Fruit fly (Drosophila melanogaster) whole organism, prepupa: Measurements from ENCODE around the gene phr6-4.

Source experiments
- CG10669 ChIP-seq: fragments of 200-800 bp; sonication (Bioruptor generic); optimal IDR thresholded peaks from 3 replicates; lab custom pipeline; 2018; ENCODE audit warnings: missing biosample characterization, mild to moderate bottlenecking, missing genetic modification characterization, moderate library complexity
- CG15336 ChIP-seq: fragments of 200-800 bp; sonication (Bioruptor generic); IDR thresholded peaks from 2 replicates; pipeline ENCODE4 v1.3.6; 2022; ENCODE audit warnings: missing biosample characterization, missing genetic modification characterization
- CG16779 ChIP-seq: fragments of 200-800 bp; sonication (Bioruptor generic); optimal IDR thresholded peaks from 3 replicates; lab custom pipeline; 2017; ENCODE audit warnings: missing biosample characterization, mild to moderate bottlenecking, missing genetic modification characterization
- CG4318 ChIP-seq: fragments of 200-800 bp; sonication (Bioruptor generic); optimal IDR thresholded peaks from 3 replicates; lab custom pipeline; 2017; ENCODE audit warnings: missing biosample characterization, mild to moderate bottlenecking, missing genetic modification characterization
- CG9139 ChIP-seq: fragments of 200-800 bp; sonication (Bioruptor generic); optimal IDR thresholded peaks from 3 replicates; lab custom pipeline; 2017; ENCODE audit warnings: missing biosample characterization, mild to moderate bottlenecking, missing genetic modification characterization
- Hr39 ChIP-seq: fragments of 200-800 bp; sonication (Bioruptor generic); optimal IDR thresholded peaks from 2 replicates; lab custom pipeline; 2016; ENCODE audit warnings: missing biosample characterization, missing genetic modification characterization
- pdm3 ChIP-seq: fragments of 200-800 bp; sonication (Bioruptor generic); optimal IDR thresholded peaks from 3 replicates; lab custom pipeline; 2016; ENCODE audit warnings: missing biosample characterization, missing genetic modification characterization
- topi ChIP-seq: fragments of 200-800 bp; sonication (Bioruptor generic); optimal IDR thresholded peaks from 3 replicates; lab custom pipeline; 2016; ENCODE audit warnings: missing biosample characterization, missing genetic modification characterization

- TF ChIP-seq CG16779 (tag; lab: Kevin White, UChicago) = peak; percentile 89
- peak; percentile 94 for TF ChIP-seq topi (GFP tag; lab: Kevin White, UChicago)
- peak; percentile 89 for TF ChIP-seq CG9139 (GFP tag; lab: Kevin White, UChicago)
- TF ChIP-seq CG10669 = peak; percentile 93
- TF ChIP-seq CG15336 (GFP tag; lab: Robert Waterston, UW) = peak; percentile 91
- TF ChIP-seq Hr39 = peak; percentile 93
- peak; percentile 95 for TF ChIP-seq pdm3 (GFP tag; lab: Kevin White, UChicago)
- TF ChIP-seq CG4318 (GFP tag; lab: Kevin White, UChicago) = no peak
Observed at dm6 chr2L:20645394-20645869, at the start of gene phr6-4, which contains the start of gene CG2608.
